Worm (Caenorhabditis elegans) whole organism, L4 larva: ENCODE measurements around the gene sulp-2.

ENCODE experiments used
- T26A8.4 ChIP-seq: fragments of 200-800 bp; sonication (Bioruptor generic); IDR thresholded peaks from 2 replicates; pipeline ENCODE4 v1.3.6; 2022; ENCODE audit warnings: missing genetic modification characterization, missing compliant biosample characterization
- Y5F2A.4 ChIP-seq: fragments of 200-800 bp; sonication (Bioruptor generic); optimal IDR thresholded peaks from 2 replicates; lab custom pipeline; 2018; ENCODE audit warnings: mild to moderate bottlenecking, missing genetic modification characterization, missing compliant biosample characterization
- Y75B8A.6 ChIP-seq: fragments of 200-800 bp; sonication (Bioruptor generic); IDR thresholded peaks from 2 replicates; pipeline ENCODE4 v1.3.6; 2022; ENCODE audit warnings: missing genetic modification reagents, missing genetic modification characterization, missing compliant biosample characterization
- ZK337.2 ChIP-seq: fragments of 200-800 bp; sonication (Bioruptor generic); IDR thresholded peaks from 2 replicates; pipeline ENCODE4 v1.3.6; 2022; ENCODE audit warnings: missing genetic modification reagents, missing genetic modification characterization, missing compliant biosample characterization
- aha-1 ChIP-seq: fragments of 150-350 bp; peaks from one replicate; lab custom pipeline; 2014; ENCODE audit warnings: missing biosample characterization, missing genetic modification characterization
- aly-2 ChIP-seq: sonication (generic microtip); optimal IDR thresholded peaks from 2 replicates; lab custom pipeline; 2018; ENCODE audit warnings: missing biosample characterization, missing genetic modification characterization
- ceh-20 ChIP-seq: fragments of 200-800 bp; sonication (Bioruptor generic); IDR thresholded peaks from 2 replicates; pipeline ENCODE4 v1.3.6; 2022; ENCODE audit warnings: missing genetic modification reagents, missing genetic modification characterization, missing compliant biosample characterization
- ces-1 ChIP-seq: fragments of 150-350 bp; sonication (generic microtip); optimal IDR thresholded peaks from 4 replicates; lab custom pipeline; 2014; ENCODE audit warnings: missing biosample characterization, missing genetic modification reagents, missing genetic modification characterization
- cey-2 ChIP-seq: sonication (generic microtip); optimal IDR thresholded peaks from 3 replicates; lab custom pipeline; 2017; ENCODE audit warnings: missing genetic modification characterization, mild to moderate bottlenecking, missing compliant biosample characterization, antibody characterized with exemption, borderline replicate concordance; ENCODE audit not compliant: insufficient read depth
- ctbp-1 ChIP-seq: fragments of 200-800 bp; sonication (Bioruptor generic); IDR thresholded peaks from 2 replicates; pipeline ENCODE4 v1.3.6; 2022; ENCODE audit warnings: missing genetic modification reagents, missing genetic modification characterization, missing compliant biosample characterization
- daf-16 ChIP-seq, 3 experiments: sonication (generic microtip); optimal IDR thresholded peaks; 2 replicates each; lab custom pipeline; 2016 to 2017; ENCODE audit warnings: missing genetic modification characterization in 3 of 3, missing genetic modification reagents in 3 of 3, mild to moderate bottlenecking in 2 of 3, missing compliant biosample characterization in 2 of 3, missing biosample characterization in 1 of 3, moderate library complexity in 1 of 3
- dmd-6 ChIP-seq: fragments of 200-800 bp; sonication (Bioruptor generic); IDR thresholded peaks from 2 replicates; pipeline ENCODE4 v1.3.6; 2022; ENCODE audit warnings: missing genetic modification reagents, missing genetic modification characterization, missing compliant biosample characterization
- dpl-1 ChIP-seq: fragments of 150-350 bp; optimal IDR thresholded peaks from 2 replicates; lab custom pipeline; 2014; ENCODE audit warnings: missing biosample characterization, missing genetic modification reagents, missing genetic modification characterization
- duxl-1 ChIP-seq: sonication (generic microtip); optimal IDR thresholded peaks from 2 replicates; lab custom pipeline; 2016; ENCODE audit warnings: mild to moderate bottlenecking, missing genetic modification characterization, moderate library complexity, missing compliant biosample characterization; ENCODE audit not compliant: poor library complexity
- egl-43 ChIP-seq: fragments of 200-800 bp; sonication (Bioruptor generic); IDR thresholded peaks from 2 replicates; pipeline ENCODE4 v1.3.6; 2022; ENCODE audit warnings: missing genetic modification reagents, missing genetic modification characterization, missing compliant biosample characterization
- fkh-10 ChIP-seq: fragments of 150-350 bp; optimal IDR thresholded peaks from 2 replicates; lab custom pipeline; 2014; ENCODE audit warnings: missing biosample characterization, missing genetic modification reagents, missing genetic modification characterization
- hif-1 ChIP-seq, 2 experiments: sonication (generic microtip); optimal IDR thresholded peaks; 2 replicates each; lab custom pipeline; 2016 to 2017; ENCODE audit warnings: missing compliant biosample characterization in 2 of 2, missing genetic modification characterization in 2 of 2, missing genetic modification reagents in 2 of 2, missing genotype in 2 of 2, mild to moderate bottlenecking in 1 of 2
- hlh-11 ChIP-seq: fragments of 200-800 bp; sonication (Bioruptor generic); optimal IDR thresholded peaks from 2 replicates; lab custom pipeline; 2018; ENCODE audit warnings: mild to moderate bottlenecking, missing genetic modification characterization, missing compliant biosample characterization
- hlh-30 ChIP-seq: sonication (generic microtip); optimal IDR thresholded peaks from 2 replicates; lab custom pipeline; 2017; ENCODE audit warnings: antibody characterized with exemption, mild to moderate bottlenecking, missing genetic modification characterization, missing compliant biosample characterization; ENCODE audit not compliant: insufficient read depth
- lim-7 ChIP-seq: fragments of 200-800 bp; sonication (Bioruptor generic); IDR thresholded peaks from 2 replicates; pipeline ENCODE4 v1.3.6; 2022; ENCODE audit warnings: missing genetic modification characterization, missing compliant biosample characterization
- lin-1 ChIP-seq: fragments of 200-800 bp; sonication (Bioruptor generic); IDR thresholded peaks from 2 replicates; pipeline ENCODE4 v1.3.6; 2022; ENCODE audit warnings: missing genetic modification reagents, missing genetic modification characterization, missing compliant biosample characterization
- lin-29 ChIP-seq: fragments of 200-800 bp; sonication (Bioruptor generic); IDR thresholded peaks from 2 replicates; pipeline ENCODE4 v1.3.6; 2022; ENCODE audit warnings: missing genetic modification reagents, missing genetic modification characterization, missing compliant biosample characterization
- lin-39 ChIP-seq: fragments of 150-350 bp; optimal IDR thresholded peaks from 2 replicates; lab custom pipeline; 2014; ENCODE audit warnings: missing biosample characterization, missing genetic modification reagents, missing genetic modification characterization
- madf-9 ChIP-seq: fragments of 200-800 bp; sonication (Bioruptor generic); conservative IDR thresholded peaks from 2 replicates; pipeline ENCODE4 v1.3.6; 2022; ENCODE audit warnings: missing genetic modification reagents, missing genetic modification characterization, missing compliant biosample characterization
- mdl-1 ChIP-seq, 2 experiments: fragments of 150-350 bp in 1 of 2; sonication (generic microtip) in 1 of 2; optimal IDR thresholded peaks; 2 replicates each; lab custom pipeline; 2014 to 2017; ENCODE audit warnings: missing biosample characterization in 2 of 2, missing genetic modification characterization in 2 of 2
- mep-1 ChIP-seq: fragments of 150-350 bp; sonication (generic microtip); optimal IDR thresholded peaks from 3 replicates; lab custom pipeline; 2014; ENCODE audit warnings: missing biosample characterization, missing genetic modification characterization
- mxl-2 ChIP-seq: fragments of 200-800 bp; sonication (Bioruptor generic); conservative IDR thresholded peaks from 2 replicates; pipeline ENCODE4 v1.3.6; 2022; ENCODE audit warnings: missing genetic modification reagents, missing genetic modification characterization, missing compliant biosample characterization
- mxl-3 ChIP-seq: fragments of 200-800 bp; sonication (Bioruptor generic); optimal IDR thresholded peaks from 2 replicates; lab custom pipeline; 2018; ENCODE audit warnings: mild to moderate bottlenecking, missing genetic modification characterization, missing compliant biosample characterization
- nhr-10 ChIP-seq: fragments of 150-350 bp; optimal IDR thresholded peaks from 2 replicates; lab custom pipeline; 2014; ENCODE audit warnings: missing biosample characterization, missing genetic modification characterization
- nhr-11 ChIP-seq: fragments of 150-350 bp; optimal IDR thresholded peaks from 2 replicates; lab custom pipeline; 2014; ENCODE audit warnings: missing biosample characterization, missing genetic modification characterization
- nhr-237 ChIP-seq: sonication (generic microtip); optimal IDR thresholded peaks from 2 replicates; lab custom pipeline; 2017; ENCODE audit warnings: missing biosample characterization, missing genetic modification characterization
- nhr-28 ChIP-seq: fragments of 150-350 bp; optimal IDR thresholded peaks from 2 replicates; lab custom pipeline; 2014; ENCODE audit warnings: missing biosample characterization, missing genetic modification characterization
- nhr-41 ChIP-seq: fragments of 200-800 bp; sonication (Bioruptor generic); IDR thresholded peaks from 2 replicates; pipeline ENCODE4 v1.3.6; 2022; ENCODE audit warnings: missing genetic modification reagents, missing genetic modification characterization, missing compliant biosample characterization
- nhr-48 ChIP-seq: sonication (generic microtip); optimal IDR thresholded peaks from 2 replicates; lab custom pipeline; 2016; ENCODE audit warnings: mild to moderate bottlenecking, missing genetic modification characterization, missing compliant biosample characterization
- pha-4 ChIP-seq, 2 experiments: fragments of 150-350 bp in 1 of 2; fragments of 200-800 bp in 1 of 2; sonication (Bioruptor generic) in 1 of 2; IDR thresholded peaks in 1 of 2; optimal IDR thresholded peaks in 1 of 2; 2 replicates each; pipeline versions ENCODE4 v1.3.6 to Lab custom; 2014 to 2022; ENCODE audit warnings: missing genetic modification characterization in 2 of 2, missing genetic modification reagents in 2 of 2, missing biosample characterization in 1 of 2, missing compliant biosample characterization in 1 of 2
- pqm-1 ChIP-seq: sonication (generic microtip); optimal IDR thresholded peaks from 2 replicates; lab custom pipeline; 2017; ENCODE audit warnings: missing biosample characterization, missing genetic modification characterization
- rbr-2 ChIP-seq: sonication (generic microtip); optimal IDR thresholded peaks from 2 replicates; lab custom pipeline; 2016; ENCODE audit warnings: missing genotype, missing genetic modification characterization, missing compliant biosample characterization
- skn-1 ChIP-seq: fragments of 150-350 bp; optimal IDR thresholded peaks from 2 replicates; lab custom pipeline; 2014; ENCODE audit warnings: missing biosample characterization, missing genetic modification characterization
- snpc-1.2 ChIP-seq: fragments of 200-800 bp; sonication (Bioruptor generic); IDR thresholded peaks from 2 replicates; pipeline ENCODE4 v1.3.6; 2022; ENCODE audit warnings: missing genetic modification reagents, missing genetic modification characterization, missing compliant biosample characterization
- spr-3 ChIP-seq: fragments of 200-800 bp; sonication (Bioruptor generic); optimal IDR thresholded peaks from 2 replicates; lab custom pipeline; 2018; ENCODE audit warnings: mild to moderate bottlenecking, missing genetic modification characterization, missing compliant biosample characterization
- unc-39 ChIP-seq: sonication (generic microtip); optimal IDR thresholded peaks from 2 replicates; lab custom pipeline; 2017; ENCODE audit warnings: missing biosample characterization, missing genetic modification characterization
- unc-62 ChIP-seq, 3 experiments: fragments of 150-350 bp in 1 of 3; sonication (generic microtip); optimal IDR thresholded peaks in 2 of 3; peaks in 1 of 3; 1 replicate in 1 of 3; 2 replicates in 2 of 3; lab custom pipeline; 2014 to 2017; ENCODE audit warnings: missing biosample characterization in 3 of 3, missing genetic modification characterization in 3 of 3, missing genetic modification reagents in 3 of 3, missing genotype in 1 of 3
- zag-1 ChIP-seq: fragments of 150-350 bp; optimal IDR thresholded peaks from 2 replicates; lab custom pipeline; 2014; ENCODE audit warnings: missing biosample characterization, missing genetic modification characterization

Gene sulp-2

DNA sequence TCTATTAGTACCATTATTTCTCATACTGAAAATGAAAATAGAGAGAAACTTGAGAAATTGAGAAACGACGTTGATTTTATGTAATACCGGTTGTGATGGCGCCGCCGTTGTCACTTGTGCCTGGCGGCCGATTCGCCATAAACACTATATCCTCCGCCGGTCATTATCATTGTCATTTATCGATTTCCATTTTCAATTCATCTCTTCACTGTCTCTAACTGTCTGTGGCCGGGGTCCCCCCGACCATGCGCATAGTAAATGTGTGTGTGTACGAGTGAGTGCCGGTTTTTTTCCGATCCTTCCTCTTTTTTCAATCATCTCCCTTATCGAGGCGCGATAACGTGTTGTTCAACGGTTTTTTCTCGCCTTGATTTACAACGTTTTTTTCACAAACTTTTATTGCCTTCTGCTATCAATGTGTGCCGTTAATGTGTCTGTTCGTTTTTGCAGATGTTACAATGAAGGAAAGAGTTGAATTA is 4.2 kb upstream of the sulp-2 start, which contains the start of gene F14D12.1 (continued):
- no peak for TF ChIP-seq Y75B8A.6 (GFP tag; lab: Robert Waterston, UW)
- 0 out of 2 replicates have a peak, but pooled peaks have one; percentile 14 for TF ChIP-seq dmd-6 (GFP tag; lab: Robert Waterston, UW)
- TF ChIP-seq aha-1 (tag; lab: Kevin White, UChicago): peak; percentile 95
- peak; percentile 70 for TF ChIP-seq nhr-28 (tag; lab: Kevin White, UChicago)

DNA sequence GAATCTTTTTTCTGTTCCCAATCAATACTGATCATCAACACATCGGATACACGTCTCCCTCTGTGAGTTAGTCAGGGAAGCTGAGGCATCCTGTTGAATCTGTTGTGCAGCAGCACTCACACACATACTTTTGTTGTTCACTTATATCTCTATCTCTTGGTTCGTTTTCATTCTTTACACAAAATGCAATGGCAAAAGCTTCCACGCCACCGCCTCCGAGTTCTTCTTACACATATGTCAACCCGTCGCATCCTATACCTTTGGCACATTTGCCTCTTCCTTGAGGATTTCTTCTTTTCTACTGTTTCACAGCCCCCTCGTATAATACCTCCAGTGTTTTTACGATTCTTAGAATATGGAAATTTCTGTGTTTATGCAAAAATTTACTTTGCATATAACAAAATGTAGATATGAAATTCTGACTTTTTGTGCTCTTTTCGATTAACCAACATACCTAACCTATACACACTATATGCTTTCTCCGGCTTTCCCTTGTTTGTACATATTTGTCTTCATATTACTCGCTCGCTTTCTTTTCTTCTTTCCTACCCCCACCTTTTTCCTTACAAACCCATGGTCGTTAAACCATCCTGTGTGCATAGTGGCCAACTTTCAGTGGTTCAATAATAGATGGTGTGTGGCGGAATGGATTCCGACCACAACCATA is 6.5 kb downstream of the sulp-2 start, which contains the start of gene unc-97:
Gene unc-97, plus strand, starts transcription at position 617 of the 667 bp plus-strand sequence.
- peak in 1 of 2 experiments; percentile 25 for TF ChIP-seq daf-16 (GFP tag; optimal IDR thresholded peaks at IDR 0.05; lab: Kevin White, UChicago)
- no peak for TF ChIP-seq daf-16 (tag; optimal IDR thresholded peaks at IDR 0.05; lab: Kevin White, UChicago)
- no peak for TF ChIP-seq ZK337.2
- TF ChIP-seq ces-1 (GFP tag; lab: Kevin White, UChicago): no peak

DNA sequence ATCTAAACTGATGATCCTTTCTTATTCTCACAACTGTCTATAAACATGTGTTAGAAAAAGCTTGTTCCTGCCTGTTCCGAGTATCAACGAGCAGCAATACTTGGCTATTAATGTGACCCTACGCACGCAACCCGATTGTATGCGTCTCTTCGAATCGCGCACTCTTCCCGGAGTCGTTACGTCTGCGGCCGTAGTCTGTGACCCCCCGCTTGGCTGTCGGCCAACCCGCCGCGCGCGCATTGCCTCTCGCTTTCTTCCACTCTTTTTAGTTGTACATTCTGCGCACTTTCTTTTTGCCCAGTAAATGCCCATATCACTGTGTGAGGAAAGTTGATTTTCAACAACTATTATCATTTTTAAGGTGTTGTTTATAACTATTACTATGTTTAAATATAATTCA is 7.3 kb downstream of the sulp-2 start:
- peak in 1 of 2 experiments; percentile 8 for TF ChIP-seq mdl-1 (tag; optimal IDR thresholded peaks at IDR 0.05; lab: Kevin White, UChicago)
- no peak for TF ChIP-seq mxl-2 (GFP tag; lab: Robert Waterston, UW)
- peak; percentile 44 for TF ChIP-seq hlh-11
- no peak for TF ChIP-seq zag-1 (tag; lab: Kevin White, UChicago)
- TF ChIP-seq snpc-1.2: no peak
- TF ChIP-seq nhr-11 (tag; lab: Kevin White, UChicago): peak; percentile 48
- no peak for TF ChIP-seq T26A8.4
- TF ChIP-seq skn-1 (tag; lab: Kevin White, UChicago): no peak
- no peak for TF ChIP-seq pqm-1
- TF ChIP-seq rbr-2 (tag; lab: Kevin White, UChicago): peak; percentile 27
- TF ChIP-seq mep-1: peak; percentile 57
- no peak for TF ChIP-seq duxl-1
- TF ChIP-seq mxl-3 (GFP tag; lab: Kevin White, UChicago): peak; percentile 38
- peak; percentile 21; the same call in 1 of the 2 replicates for TF ChIP-seq ctbp-1 (GFP tag; lab: Robert Waterston, UW)
- TF ChIP-seq lin-29 (GFP tag; lab: Robert Waterston, UW): no peak
- no peak for TF ChIP-seq spr-3 (GFP tag; lab: Kevin White, UChicago)
- no peak for TF ChIP-seq fkh-10 (GFP tag; lab: Kevin White, UChicago)
- no peak for TF ChIP-seq Y5F2A.4 (GFP tag; lab: Kevin White, UChicago)
- TF ChIP-seq nhr-10: no peak
- TF ChIP-seq lin-39 (tag; lab: Kevin White, UChicago): no peak
- 0 out of 2 replicates have a peak, but pooled peaks have one; percentile 41 for TF ChIP-seq lim-7 (GFP tag; lab: Robert Waterston, UW)
- TF ChIP-seq lin-1 (GFP tag; lab: Robert Waterston, UW): no peak
- TF ChIP-seq madf-9 (GFP tag; lab: Robert Waterston, UW): no peak
- no peak for TF ChIP-seq dpl-1 (GFP tag; lab: Kevin White, UChicago)
- no peak for TF ChIP-seq Y75B8A.6 (GFP tag; lab: Robert Waterston, UW)
- TF ChIP-seq ceh-20 (GFP tag; lab: Robert Waterston, UW): 0 out of 2 replicates have a peak, but pooled peaks have one; percentile 44
- TF ChIP-seq nhr-41: no peak
- TF ChIP-seq dmd-6 (GFP tag; lab: Robert Waterston, UW): peak; percentile 21; the same call in 1 of the 2 replicates
- TF ChIP-seq hlh-30 (tag; lab: Kevin White, UChicago): peak; percentile 45
- no peak for TF ChIP-seq cey-2 (tag; lab: Kevin White, UChicago)
- no peak for TF ChIP-seq egl-43
- no peak for TF ChIP-seq unc-62 (GFP tag; optimal IDR thresholded peaks at IDR 0.05 in 1 of 2; lab: Kevin White, UChicago)
- TF ChIP-seq unc-62 (tag; optimal IDR thresholded peaks at IDR 0.05; lab: Kevin White, UChicago): no peak
- TF ChIP-seq aly-2 (tag; lab: Kevin White, UChicago): no peak
- peak; percentile 93 for TF ChIP-seq aha-1 (tag; lab: Kevin White, UChicago)
- TF ChIP-seq pha-4 (GFP tag; IDR thresholded peaks at IDR 0.05; lab: Robert Waterston, UW): no peak
- no peak for TF ChIP-seq pha-4 (tag; optimal IDR thresholded peaks at IDR 0.05; lab: Kevin White, UChicago)
- no peak for TF ChIP-seq nhr-237
- no peak for TF ChIP-seq nhr-48
- peak in 1 of 2 experiments; percentile 51 for TF ChIP-seq hif-1 (tag; optimal IDR thresholded peaks at IDR 0.05; lab: Kevin White, UChicago)
- no peak for TF ChIP-seq unc-39
